Fruit fly (Drosophila melanogaster): ENCODE data around the gene CheA86a.

dm6 chr3R:11177579-11177978, 32.5 kb upstream of the CheA86a start:
- no peak for TF ChIP-seq ss (GFP tag; optimal IDR thresholded peaks at IDR 0.05)
- no peak for TF ChIP-seq Eip75B (GFP tag; optimal IDR thresholded peaks at IDR 0.05)
- no peak for TF ChIP-seq CG16779 (tag; optimal IDR thresholded peaks at IDR 0.05)
- no peak for TF ChIP-seq CG3032 (tag; optimal IDR thresholded peaks at IDR 0.05)
- TF ChIP-seq CG34406 (GFP tag; optimal IDR thresholded peaks at IDR 0.05): no peak
- TF ChIP-seq CG6792 (GFP tag; optimal IDR thresholded peaks at IDR 0.05): no peak
- TF ChIP-seq CG6276 (GFP tag; optimal IDR thresholded peaks at IDR 0.05): no peak
- no peak for TF ChIP-seq CG8119 (GFP tag; IDR thresholded peaks at IDR 0.05)
- TF ChIP-seq acj6 (GFP tag; optimal IDR thresholded peaks at IDR 0.05): no peak
- TF ChIP-seq spab (GFP tag; optimal IDR thresholded peaks at IDR 0.05): no peak
- TF ChIP-seq CG6808 (GFP tag; optimal IDR thresholded peaks at IDR 0.05): no peak
- no peak for TF ChIP-seq topi (GFP tag; optimal IDR thresholded peaks at IDR 0.05)
- TF ChIP-seq Eip93F (GFP tag; optimal IDR thresholded peaks at IDR 0.05): no peak
